Fruit fly (Drosophila melanogaster) whole organism, embryonic: ENCODE data around the gene CG3349.

Experiments
- Abd-B ChIP-seq: fragments of 200-800 bp; sonication (Bioruptor generic); optimal IDR thresholded peaks from 2 replicates; lab custom pipeline; 2018; ENCODE audit warnings: missing biosample characterization, mild to moderate bottlenecking, missing genetic modification characterization, moderate library complexity
- BEAF-32 ChIP-seq: fragments of 200-800 bp; sonication (Bioruptor generic); optimal IDR thresholded peaks from 3 replicates; lab custom pipeline; 2017; ENCODE audit warnings: missing biosample characterization, missing genetic modification characterization, mild to moderate bottlenecking, moderate library complexity, missing genetic modification reagents
- CG10979 ChIP-seq: fragments of 200-800 bp; sonication (Bioruptor generic); optimal IDR thresholded peaks from 2 replicates; lab custom pipeline; 2018; ENCODE audit warnings: missing biosample characterization, mild to moderate bottlenecking, missing genetic modification characterization, moderate library complexity
- CG12071 ChIP-seq: fragments of 200-800 bp; sonication (Bioruptor generic); optimal IDR thresholded peaks from 3 replicates; lab custom pipeline; 2018; ENCODE audit warnings: missing biosample characterization, mild to moderate bottlenecking, missing genetic modification characterization
- CG14965 ChIP-seq: fragments of 200-800 bp; sonication (Bioruptor generic); optimal IDR thresholded peaks from 2 replicates; lab custom pipeline; 2016; ENCODE audit warnings: missing biosample characterization, missing genetic modification characterization, borderline replicate concordance
- CG17186 ChIP-seq: fragments of 200-800 bp; sonication (Bioruptor generic); optimal IDR thresholded peaks from 3 replicates; lab custom pipeline; 2017; ENCODE audit warnings: missing biosample characterization, missing genetic modification reagents, missing genetic modification characterization
- CG18619 ChIP-seq: fragments of 200-800 bp; sonication (Bioruptor generic); optimal IDR thresholded peaks from 3 replicates; lab custom pipeline; 2017; ENCODE audit warnings: missing biosample characterization, mild to moderate bottlenecking, missing genetic modification characterization
- CG2120 ChIP-seq: fragments of 200-800 bp; sonication (Bioruptor generic); optimal IDR thresholded peaks from 3 replicates; lab custom pipeline; 2016; ENCODE audit warnings: missing biosample characterization, missing genetic modification characterization
- CG2202 ChIP-seq: fragments of 200-800 bp; sonication (Bioruptor generic); optimal IDR thresholded peaks from 2 replicates; lab custom pipeline; 2018; ENCODE audit warnings: missing biosample characterization, mild to moderate bottlenecking, missing genetic modification characterization
- CG2712 ChIP-seq: fragments of 200-800 bp; optimal IDR thresholded peaks from 3 replicates; lab custom pipeline; 2019; ENCODE audit warnings: missing biosample characterization, mild to moderate bottlenecking, missing genetic modification characterization, moderate library complexity
- CG30431 ChIP-seq: fragments of 200-800 bp; sonication (Bioruptor generic); optimal IDR thresholded peaks from 2 replicates; lab custom pipeline; 2017; ENCODE audit warnings: missing biosample characterization, missing genetic modification characterization
- CG3281 ChIP-seq: fragments of 200-800 bp; sonication (Bioruptor generic); optimal IDR thresholded peaks from 3 replicates; lab custom pipeline; 2017; ENCODE audit warnings: missing biosample characterization, mild to moderate bottlenecking, missing genetic modification characterization
- CG4360 ChIP-seq: fragments of 200-800 bp; sonication (Bioruptor generic); IDR thresholded peaks from 2 replicates; pipeline ENCODE4 v1.3.6; 2022; ENCODE audit warnings: missing biosample characterization, missing genetic modification characterization
- CG4707 ChIP-seq: fragments of 200-800 bp; sonication (Bioruptor generic); optimal IDR thresholded peaks from 2 replicates; lab custom pipeline; 2018; ENCODE audit warnings: missing biosample characterization, mild to moderate bottlenecking, missing genetic modification characterization, moderate library complexity
- CG4854 ChIP-seq: fragments of 200-800 bp; sonication (Bioruptor generic); optimal IDR thresholded peaks from 2 replicates; lab custom pipeline; 2016; ENCODE audit warnings: missing biosample characterization, missing genetic modification characterization, inconsistent platforms
- CG6689 ChIP-seq: fragments of 200-800 bp; sonication (Bioruptor generic); IDR thresholded peaks from 2 replicates; pipeline ENCODE4 v1.3.6; 2022; ENCODE audit warnings: missing biosample characterization, missing genetic modification characterization
- CG9817 ChIP-seq: fragments of 200-800 bp; sonication (Bioruptor generic); optimal IDR thresholded peaks from 2 replicates; lab custom pipeline; 2018; ENCODE audit warnings: missing biosample characterization, mild to moderate bottlenecking, missing genetic modification characterization, moderate library complexity
- CG9932 ChIP-seq: fragments of 200-800 bp; sonication (Bioruptor generic); IDR thresholded peaks from 2 replicates; pipeline ENCODE4 v1.3.6; 2022; ENCODE audit warnings: missing biosample characterization, missing genetic modification characterization
- Chrac-16 ChIP-seq: fragments of 200-800 bp; sonication (Bioruptor generic); optimal IDR thresholded peaks from 3 replicates; lab custom pipeline; 2016; ENCODE audit warnings: missing biosample characterization, missing genetic modification characterization
- CoRest ChIP-seq: fragments of 200-800 bp; sonication (Bioruptor generic); optimal IDR thresholded peaks from 3 replicates; lab custom pipeline; 2018; ENCODE audit warnings: missing biosample characterization, mild to moderate bottlenecking, missing genetic modification characterization, moderate library complexity
- Dad ChIP-seq: fragments of 200-800 bp; sonication (Bioruptor generic); optimal IDR thresholded peaks from 3 replicates; lab custom pipeline; 2016; ENCODE audit warnings: missing biosample characterization, missing genetic modification characterization
- Dp ChIP-seq: fragments of 200-800 bp; sonication (Bioruptor generic); optimal IDR thresholded peaks from 2 replicates; lab custom pipeline; 2018; ENCODE audit warnings: missing biosample characterization, mild to moderate bottlenecking, missing genetic modification characterization, moderate library complexity
- GATAe ChIP-seq: fragments of 200-800 bp; sonication (Bioruptor generic); conservative IDR thresholded peaks from 2 replicates; pipeline ENCODE4 v1.3.6; 2022; ENCODE audit warnings: missing biosample characterization, missing genetic modification characterization
- Neu2 ChIP-seq: fragments of 200-800 bp; sonication (Bioruptor generic); optimal IDR thresholded peaks from 3 replicates; lab custom pipeline; 2016; ENCODE audit warnings: missing biosample characterization, missing genetic modification characterization, borderline replicate concordance
- Nf-YC ChIP-seq: fragments of 200-800 bp; optimal IDR thresholded peaks from 3 replicates; lab custom pipeline; 2019; ENCODE audit warnings: missing biosample characterization, mild to moderate bottlenecking, missing genetic modification characterization, moderate library complexity
- Vsx1 ChIP-seq: fragments of 200-800 bp; sonication (Bioruptor generic); optimal IDR thresholded peaks from 2 replicates; lab custom pipeline; 2017; ENCODE audit warnings: missing biosample characterization, mild to moderate bottlenecking, missing genetic modification characterization, missing genetic modification reagents
- ase ChIP-seq: fragments of 200-800 bp; sonication (Bioruptor generic); IDR thresholded peaks from 3 replicates; pipeline ENCODE4 v1.3.6; 2022; ENCODE audit warnings: missing biosample characterization, missing genetic modification characterization
- bigmax ChIP-seq: fragments of 200-800 bp; sonication (Bioruptor generic); optimal IDR thresholded peaks from 2 replicates; lab custom pipeline; 2018; ENCODE audit warnings: missing biosample characterization, mild to moderate bottlenecking, missing genetic modification characterization
- cad ChIP-seq: fragments of >200 bp; optimal IDR thresholded peaks from 2 replicates; lab custom pipeline; 2017; ENCODE audit warnings: missing biosample characterization, missing genetic modification characterization
- crp ChIP-seq, 2 experiments: fragments of 200-800 bp; sonication (Bioruptor generic); optimal IDR thresholded peaks; 2 replicates in 1 of 2; 3 replicates in 1 of 2; lab custom pipeline; 2017; ENCODE audit warnings: missing biosample characterization in 2 of 2, missing genetic modification characterization in 2 of 2, mild to moderate bottlenecking in 1 of 2, moderate library complexity in 1 of 2
- cwo ChIP-seq: fragments of 200-800 bp; sonication (Bioruptor generic); optimal IDR thresholded peaks from 3 replicates; lab custom pipeline; 2017; ENCODE audit warnings: missing biosample characterization, missing genetic modification characterization, mild to moderate bottlenecking, moderate library complexity, missing genetic modification reagents
- dmrt11E ChIP-seq: fragments of 200-800 bp; sonication (Bioruptor generic); optimal IDR thresholded peaks from 3 replicates; lab custom pipeline; 2018; ENCODE audit warnings: missing biosample characterization, mild to moderate bottlenecking, missing genetic modification characterization, moderate library complexity
- esg ChIP-seq: fragments of 200-800 bp; sonication (Bioruptor generic); conservative IDR thresholded peaks from 2 replicates; pipeline ENCODE4 v1.3.6; 2022; ENCODE audit warnings: missing biosample characterization, missing genetic modification characterization
- fru ChIP-seq: fragments of >200 bp; optimal IDR thresholded peaks from 2 replicates; lab custom pipeline; 2017
- gsb ChIP-seq: fragments of 200-800 bp; sonication (Bioruptor generic); IDR thresholded peaks from 2 replicates; pipeline ENCODE4 v1.3.6; 2022; ENCODE audit warnings: missing biosample characterization, missing genetic modification characterization
- lab ChIP-seq: fragments of 200-800 bp; sonication (Bioruptor generic); optimal IDR thresholded peaks from 3 replicates; lab custom pipeline; 2017; ENCODE audit warnings: missing biosample characterization, missing genetic modification characterization, mild to moderate bottlenecking, moderate library complexity, missing genetic modification reagents
- mirr ChIP-seq: fragments of 200-800 bp; sonication (Bioruptor generic); optimal IDR thresholded peaks from 3 replicates; lab custom pipeline; 2018; ENCODE audit warnings: missing biosample characterization, mild to moderate bottlenecking, missing genetic modification characterization
- odd ChIP-seq: fragments of 200-800 bp; sonication (Bioruptor generic); optimal IDR thresholded peaks from 2 replicates; lab custom pipeline; 2017; ENCODE audit warnings: missing biosample characterization, mild to moderate bottlenecking, missing genetic modification characterization
- onecut ChIP-seq: fragments of 200-800 bp; sonication (Bioruptor generic); IDR thresholded peaks from 2 replicates; pipeline ENCODE4 v1.3.6; 2022; ENCODE audit warnings: missing biosample characterization, missing genetic modification characterization
- peb ChIP-seq: fragments of 200-800 bp; sonication (Bioruptor generic); IDR thresholded peaks from 2 replicates; pipeline ENCODE4 v1.3.6; 2022; ENCODE audit warnings: missing biosample characterization, missing genetic modification characterization
- pita ChIP-seq: fragments of 200-800 bp; sonication (Bioruptor generic); optimal IDR thresholded peaks from 2 replicates; lab custom pipeline; 2017; ENCODE audit warnings: missing biosample characterization, mild to moderate bottlenecking, missing genetic modification characterization
- rib ChIP-seq: fragments of 200-800 bp; sonication (Bioruptor generic); IDR thresholded peaks from 2 replicates; pipeline ENCODE4 v1.3.6; 2022; ENCODE audit warnings: missing biosample characterization, missing genetic modification characterization
- run ChIP-seq: fragments of 200-800 bp; sonication (Bioruptor generic); optimal IDR thresholded peaks from 3 replicates; lab custom pipeline; 2018; ENCODE audit warnings: missing biosample characterization, mild to moderate bottlenecking, missing genetic modification characterization
- sqz ChIP-seq: fragments of 200-800 bp; sonication (Bioruptor generic); optimal IDR thresholded peaks from 3 replicates; lab custom pipeline; 2018; ENCODE audit warnings: missing biosample characterization, mild to moderate bottlenecking, missing genetic modification characterization
- sr ChIP-seq: fragments of 200-800 bp; sonication (Bioruptor generic); IDR thresholded peaks from 3 replicates; pipeline ENCODE4 v1.3.6; 2022; ENCODE audit warnings: missing biosample characterization, missing genetic modification characterization
- stwl ChIP-seq: fragments of 200-800 bp; sonication (Bioruptor generic); optimal IDR thresholded peaks from 3 replicates; lab custom pipeline; 2018; ENCODE audit warnings: missing biosample characterization, mild to moderate bottlenecking, missing genetic modification characterization, moderate library complexity
- tna ChIP-seq: fragments of 200-800 bp; sonication (Bioruptor generic); IDR thresholded peaks from 2 replicates; pipeline ENCODE4 v1.3.6; 2022; ENCODE audit warnings: missing biosample characterization, missing genetic modification characterization; ENCODE audit not compliant: partially characterized antibody
- usp ChIP-seq: fragments of >200 bp; optimal IDR thresholded peaks from 2 replicates; lab custom pipeline; 2017; ENCODE audit warnings: missing biosample characterization, missing genetic modification characterization
- wor ChIP-seq: fragments of 200-800 bp; sonication (Bioruptor generic); IDR thresholded peaks from 2 replicates; pipeline ENCODE4 v1.3.6; 2022; ENCODE audit warnings: missing biosample characterization, missing genetic modification characterization
- zf30C ChIP-seq: fragments of 200-800 bp; sonication (Bioruptor generic); optimal IDR thresholded peaks from 3 replicates; lab custom pipeline; 2018; ENCODE audit warnings: missing biosample characterization, mild to moderate bottlenecking, missing genetic modification characterization

The CG3349 gene

DNA sequence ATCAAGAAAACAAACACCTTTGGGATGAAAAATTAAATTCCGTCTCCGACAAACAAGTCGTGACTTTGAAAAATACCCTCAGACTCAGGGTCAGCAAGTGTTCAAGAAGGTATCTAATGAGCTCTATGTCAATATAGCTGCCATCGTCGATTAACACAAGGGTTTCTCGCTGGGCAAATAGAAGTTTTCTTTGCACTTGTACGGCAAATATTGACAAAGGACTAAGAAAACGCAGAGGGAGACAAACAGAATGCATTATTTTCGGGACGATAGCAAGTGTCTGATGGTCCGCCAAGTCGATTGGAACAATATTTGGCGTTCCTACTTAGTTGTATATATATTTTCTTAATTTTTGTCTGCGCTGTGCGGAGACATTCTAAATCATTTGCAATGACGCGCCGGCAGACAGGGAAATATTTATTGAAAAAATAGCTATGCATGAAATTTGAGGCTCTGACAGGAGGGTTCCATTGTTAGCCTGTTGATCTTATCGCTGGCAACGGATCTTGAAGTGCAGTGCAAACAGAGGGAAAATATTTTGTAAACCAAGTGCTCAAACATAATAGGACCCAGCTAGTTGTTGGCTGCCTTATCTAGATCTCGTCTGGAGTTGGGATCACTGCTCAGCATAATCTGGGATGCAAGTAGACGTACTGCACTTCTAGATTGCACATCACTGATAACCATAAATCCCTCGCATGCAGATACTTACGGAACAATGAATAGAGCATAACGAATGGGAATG, 23.0 kb upstream of the CG3349 start (continued):
- no peak for TF ChIP-seq GATAe (GFP tag; lab: Robert Waterston, UW)
- TF ChIP-seq CG2712 (tag; lab: Kevin White, UChicago), result peak; percentile 61
- no peak for TF ChIP-seq peb (GFP tag; lab: Robert Waterston, UW)
- TF ChIP-seq sqz (GFP tag; lab: Kevin White, UChicago), result peak; percentile 65
- peak; percentile 80 for TF ChIP-seq CG2202 (tag; lab: Kevin White, UChicago)
- no peak for TF ChIP-seq CG2120 (GFP tag; lab: Kevin White, UChicago)
- TF ChIP-seq cwo (GFP tag; lab: Kevin White, UChicago), result no peak
- TF ChIP-seq CG9932 (GFP tag; lab: Robert Waterston, UW), result no peak
- no peak for TF ChIP-seq CG4707 (GFP tag; lab: Kevin White, UChicago)
- peak; percentile 55 for TF ChIP-seq stwl (tag; lab: Kevin White, UChicago)
- TF ChIP-seq dmrt11E (tag; lab: Kevin White, UChicago), result peak; percentile 76
- TF ChIP-seq gsb (GFP tag; lab: Robert Waterston, UW), result no peak
- TF ChIP-seq CG12071 (GFP tag; lab: Kevin White, UChicago), result no peak
- no peak for TF ChIP-seq wor (GFP tag; lab: Robert Waterston, UW)
- TF ChIP-seq usp (GFP tag; lab: Kevin White, UChicago), result no peak
- TF ChIP-seq run (tag; lab: Kevin White, UChicago), result no peak
- TF ChIP-seq CG6689 (GFP tag; lab: Robert Waterston, UW), result no peak
- TF ChIP-seq Vsx1 (GFP tag; lab: Kevin White, UChicago), result peak; percentile 54
- TF ChIP-seq CG18619 (GFP tag; lab: Kevin White, UChicago), result peak; percentile 16
- TF ChIP-seq crp (GFP tag; optimal IDR thresholded peaks at IDR 0.05; lab: Kevin White, UChicago), result no peak
- no peak for TF ChIP-seq Chrac-16
- TF ChIP-seq onecut, result peak; percentile 39; the same call in 1 of the 2 replicates
- TF ChIP-seq CG4360, result no peak
- TF ChIP-seq Dp (GFP tag; lab: Kevin White, UChicago), result no peak
- TF ChIP-seq CG17186 (GFP tag; lab: Kevin White, UChicago), result no peak
- TF ChIP-seq bigmax (GFP tag; lab: Kevin White, UChicago), result no peak
- TF ChIP-seq Abd-B (GFP tag; lab: Kevin White, UChicago), result no peak
- TF ChIP-seq esg, result no peak
- TF ChIP-seq lab (GFP tag; lab: Kevin White, UChicago), result no peak
- no peak for TF ChIP-seq Neu2 (GFP tag; lab: Kevin White, UChicago)
- no peak for TF ChIP-seq zf30C (GFP tag; lab: Kevin White, UChicago)
- peak; percentile 40 for TF ChIP-seq CG10979 (tag; lab: Kevin White, UChicago)
- TF ChIP-seq odd (GFP tag; lab: Kevin White, UChicago), result peak; percentile 37
- peak; percentile 13 for TF ChIP-seq CoRest (tag; lab: Kevin White, UChicago)
- no peak for TF ChIP-seq pita (GFP tag; lab: Kevin White, UChicago)
- no peak for TF ChIP-seq fru
- no peak for TF ChIP-seq BEAF-32
- TF ChIP-seq CG4854, result peak; percentile 14
- no peak for TF ChIP-seq CG30431 (GFP tag; lab: Kevin White, UChicago)
- no peak for TF ChIP-seq Dad
- no peak for TF ChIP-seq cad
- no peak for TF ChIP-seq Nf-YC (tag; lab: Kevin White, UChicago)
- no peak for TF ChIP-seq CG9817 (tag; lab: Kevin White, UChicago)
- no peak for TF ChIP-seq mirr (GFP tag; lab: Kevin White, UChicago)
- TF ChIP-seq rib (GFP tag; lab: Robert Waterston, UW), result no peak
- TF ChIP-seq CG3281, result no peak
- no peak for TF ChIP-seq tna (GFP tag; lab: Robert Waterston, UW)
- TF ChIP-seq sr, result no peak
- TF ChIP-seq CG14965, result no peak
- no peak for TF ChIP-seq ase (GFP tag; lab: Robert Waterston, UW)
